Worm (Caenorhabditis elegans) whole organism, young adult: Measurements from ENCODE around the gene lsm-8.

ENCODE experiments used
- B0261.1 ChIP-seq: sonication (generic microtip); optimal IDR thresholded peaks from 2 replicates; lab custom pipeline; 2016; ENCODE audit warnings: mild to moderate bottlenecking, missing genetic modification characterization, moderate library complexity, missing compliant biosample characterization
- C06A6.2 ChIP-seq: fragments of 200-800 bp; sonication (Bioruptor generic); conservative IDR thresholded peaks from 2 replicates; pipeline ENCODE4 v1.3.6; 2022; ENCODE audit warnings: missing genetic modification characterization, missing compliant biosample characterization
- F10E7.11 ChIP-seq: sonication (generic microtip); optimal IDR thresholded peaks from 2 replicates; lab custom pipeline; 2017; ENCODE audit warnings: mild to moderate bottlenecking, missing genetic modification characterization, moderate library complexity, missing compliant biosample characterization
- F22D6.2 ChIP-seq: sonication (generic microtip); optimal IDR thresholded peaks from 2 replicates; lab custom pipeline; 2016; ENCODE audit warnings: mild to moderate bottlenecking, missing genetic modification characterization, missing compliant biosample characterization
- F23B12.7 ChIP-seq: sonication (generic microtip); optimal IDR thresholded peaks from 2 replicates; lab custom pipeline; 2017; ENCODE audit warnings: missing genetic modification characterization, mild to moderate bottlenecking, missing compliant biosample characterization, antibody characterized with exemption, moderate library complexity; ENCODE audit not compliant: insufficient read depth
- F37B4.10 ChIP-seq: fragments of 200-800 bp; sonication (Bioruptor generic); IDR thresholded peaks from 2 replicates; pipeline ENCODE4 v1.3.6; 2022; ENCODE audit warnings: missing genetic modification characterization, missing compliant biosample characterization
- F52B5.7 ChIP-seq: sonication (generic microtip); optimal IDR thresholded peaks from 2 replicates; lab custom pipeline; 2016; ENCODE audit warnings: mild to moderate bottlenecking, missing genetic modification characterization, missing compliant biosample characterization
- F57A8.1 ChIP-seq: fragments of 200-800 bp; sonication (Bioruptor generic); optimal IDR thresholded peaks from 2 replicates; lab custom pipeline; 2018; ENCODE audit warnings: mild to moderate bottlenecking, missing genetic modification characterization, moderate library complexity, missing compliant biosample characterization
- F57C9.4 ChIP-seq: sonication (generic microtip); optimal IDR thresholded peaks from 2 replicates; lab custom pipeline; 2017; ENCODE audit warnings: mild to moderate bottlenecking, missing genetic modification characterization, missing compliant biosample characterization
- T07F8.4 ChIP-seq: sonication (generic microtip); optimal IDR thresholded peaks from 2 replicates; lab custom pipeline; 2016; ENCODE audit warnings: mild to moderate bottlenecking, missing genetic modification characterization, moderate library complexity, missing compliant biosample characterization
- Y53F4B.3 ChIP-seq: fragments of 200-800 bp; sonication (Bioruptor generic); IDR thresholded peaks from 2 replicates; pipeline ENCODE4 v1.3.6; 2022; ENCODE audit warnings: missing genetic modification reagents, missing genetic modification characterization, missing compliant biosample characterization
- Y56A3A.18 ChIP-seq: fragments of 200-800 bp; sonication (Bioruptor generic); IDR thresholded peaks from 2 replicates; pipeline ENCODE4 v1.3.6; 2022; ENCODE audit warnings: missing genetic modification reagents, missing genetic modification characterization, missing compliant biosample characterization
- ZK185.1 ChIP-seq: sonication (generic microtip); optimal IDR thresholded peaks from 2 replicates; lab custom pipeline; 2016; ENCODE audit warnings: mild to moderate bottlenecking, missing genetic modification characterization, missing compliant biosample characterization; ENCODE audit not compliant: poor library complexity, severe bottlenecking
- ama-1 ChIP-seq, 3 experiments: fragments of 150-350 bp in 1 of 3; sonication (generic microtip) in 2 of 3; optimal IDR thresholded peaks; 2 replicates each; lab custom pipeline; 2014 to 2018; ENCODE audit warnings: missing biosample characterization in 2 of 3, missing genetic modification characterization in 2 of 3, missing genetic modification reagents in 2 of 3
- aptf-3 ChIP-seq: fragments of 200-800 bp; sonication (Bioruptor generic); IDR thresholded peaks from 2 replicates; pipeline ENCODE4 v1.3.6; 2022; ENCODE audit warnings: missing genetic modification characterization, missing compliant biosample characterization
- atf-7 ChIP-seq: sonication (generic microtip); optimal IDR thresholded peaks from 2 replicates; lab custom pipeline; 2017; ENCODE audit warnings: mild to moderate bottlenecking, missing genetic modification characterization, missing compliant biosample characterization
- attf-3 ChIP-seq: fragments of 200-800 bp; sonication (Bioruptor generic); conservative IDR thresholded peaks from 2 replicates; pipeline ENCODE4 v1.3.6; 2022; ENCODE audit warnings: missing genetic modification reagents, missing genetic modification characterization, missing compliant biosample characterization
- bed-2 ChIP-seq: fragments of 200-800 bp; sonication (Bioruptor generic); IDR thresholded peaks from 2 replicates; pipeline ENCODE4 v1.3.6; 2022; ENCODE audit warnings: missing genetic modification reagents, missing genetic modification characterization, missing compliant biosample characterization
- cebp-2 ChIP-seq: fragments of 200-800 bp; sonication (Bioruptor generic); IDR thresholded peaks from 2 replicates; pipeline ENCODE4 v1.3.6; 2022; ENCODE audit warnings: missing genetic modification characterization, missing compliant biosample characterization
- ceh-27 ChIP-seq: fragments of 200-800 bp; sonication (Bioruptor generic); optimal IDR thresholded peaks from 2 replicates; lab custom pipeline; 2018; ENCODE audit warnings: mild to moderate bottlenecking, missing genetic modification characterization, moderate library complexity, missing compliant biosample characterization
- ceh-91 ChIP-seq: fragments of 200-800 bp; sonication (Bioruptor generic); IDR thresholded peaks from 2 replicates; pipeline ENCODE4 v1.3.6; 2022; ENCODE audit warnings: missing genetic modification reagents, missing genetic modification characterization, missing compliant biosample characterization
- die-1 ChIP-seq: sonication (generic microtip); optimal IDR thresholded peaks from 2 replicates; lab custom pipeline; 2016; ENCODE audit warnings: missing genotype, mild to moderate bottlenecking, missing genetic modification characterization, missing compliant biosample characterization
- dpff-1 ChIP-seq: sonication (generic microtip); optimal IDR thresholded peaks from 2 replicates; lab custom pipeline; 2017; ENCODE audit warnings: mild to moderate bottlenecking, missing genetic modification characterization, missing compliant biosample characterization
- egl-18 ChIP-seq: fragments of 200-800 bp; sonication (Bioruptor generic); IDR thresholded peaks from 2 replicates; pipeline ENCODE4 v1.3.6; 2022; ENCODE audit warnings: missing genetic modification reagents, missing genetic modification characterization, missing compliant biosample characterization
- egl-44 ChIP-seq: fragments of 200-800 bp; sonication (Bioruptor generic); IDR thresholded peaks from 2 replicates; pipeline ENCODE4 v1.3.6; 2022; ENCODE audit warnings: missing genetic modification reagents, missing genetic modification characterization, missing compliant biosample characterization
- fkh-3 ChIP-seq: sonication (generic microtip); optimal IDR thresholded peaks from 2 replicates; lab custom pipeline; 2016; ENCODE audit warnings: mild to moderate bottlenecking, missing genetic modification characterization, missing compliant biosample characterization
- gei-17 ChIP-seq: fragments of 200-800 bp; sonication (Bioruptor generic); optimal IDR thresholded peaks from 2 replicates; lab custom pipeline; 2018; ENCODE audit warnings: mild to moderate bottlenecking, missing genetic modification characterization, missing compliant biosample characterization
- hrde-1 ChIP-seq: sonication (generic microtip); optimal IDR thresholded peaks from 2 replicates; lab custom pipeline; 2016; ENCODE audit warnings: missing genetic modification characterization, mild to moderate bottlenecking, missing compliant biosample characterization, moderate library complexity, missing genotype, missing genetic modification reagents, borderline replicate concordance
- let-526 ChIP-seq: fragments of 200-800 bp; sonication (Bioruptor generic); IDR thresholded peaks from 2 replicates; pipeline ENCODE4 v1.3.6; 2022; ENCODE audit warnings: missing genetic modification reagents, missing genetic modification characterization, missing compliant biosample characterization
- lin-26 ChIP-seq: fragments of 200-800 bp; sonication (Bioruptor generic); IDR thresholded peaks from 2 replicates; pipeline ENCODE4 v1.3.6; 2022; ENCODE audit warnings: missing genetic modification reagents, missing genetic modification characterization, missing compliant biosample characterization
- lin-35 ChIP-seq, 3 experiments: fragments of 150-350 bp in 2 of 3; sonication (generic microtip) in 1 of 3; optimal IDR thresholded peaks; 2 replicates each; lab custom pipeline; 2014 to 2018; ENCODE audit warnings: missing biosample characterization in 3 of 3, missing genetic modification characterization in 3 of 3, missing genetic modification reagents in 3 of 3
- lsl-1 ChIP-seq: fragments of 200-800 bp; sonication (Bioruptor generic); optimal IDR thresholded peaks from 2 replicates; lab custom pipeline; 2018; ENCODE audit warnings: mild to moderate bottlenecking, missing genetic modification characterization, moderate library complexity, missing compliant biosample characterization
- madf-6 ChIP-seq: fragments of 200-800 bp; sonication (Bioruptor generic); IDR thresholded peaks from 2 replicates; pipeline ENCODE4 v1.3.6; 2022; ENCODE audit warnings: missing genetic modification reagents, missing genetic modification characterization, missing compliant biosample characterization
- mcd-1 ChIP-seq: fragments of 200-800 bp; sonication (Bioruptor generic); IDR thresholded peaks from 2 replicates; pipeline ENCODE4 v1.3.6; 2022; ENCODE audit warnings: missing genetic modification reagents, missing genetic modification characterization, missing compliant biosample characterization
- mel-28 ChIP-seq: sonication (generic microtip); optimal IDR thresholded peaks from 2 replicates; lab custom pipeline; 2016; ENCODE audit warnings: borderline replicate concordance, mild to moderate bottlenecking, missing genetic modification characterization, missing compliant biosample characterization
- nfyb-1 ChIP-seq: fragments of 200-800 bp; sonication (Bioruptor generic); IDR thresholded peaks from 2 replicates; pipeline ENCODE4 v1.3.6; 2022; ENCODE audit warnings: missing genetic modification reagents, missing genetic modification characterization, missing compliant biosample characterization
- nhr-120 ChIP-seq: fragments of 200-800 bp; sonication (Bioruptor generic); IDR thresholded peaks from 2 replicates; pipeline ENCODE4 v1.3.6; 2022; ENCODE audit warnings: missing genetic modification characterization, missing compliant biosample characterization
- nhr-90 ChIP-seq: sonication (generic microtip); optimal IDR thresholded peaks from 2 replicates; lab custom pipeline; 2016; ENCODE audit warnings: missing genotype, mild to moderate bottlenecking, missing genetic modification characterization, missing compliant biosample characterization
- snpc-1.1 ChIP-seq: sonication (generic microtip); optimal IDR thresholded peaks from 2 replicates; lab custom pipeline; 2017; ENCODE audit warnings: missing genetic modification characterization, mild to moderate bottlenecking, missing compliant biosample characterization, antibody characterized with exemption, moderate library complexity, missing genotype, missing genetic modification reagents; ENCODE audit not compliant: insufficient read depth
- snpc-1.3 ChIP-seq: sonication (generic microtip); optimal IDR thresholded peaks from 2 replicates; lab custom pipeline; 2017; ENCODE audit warnings: missing genetic modification characterization, mild to moderate bottlenecking, missing compliant biosample characterization, antibody characterized with exemption, moderate library complexity, missing genotype, missing genetic modification reagents; ENCODE audit not compliant: insufficient read depth
- sptf-2 ChIP-seq: fragments of 200-800 bp; sonication (Bioruptor generic); optimal IDR thresholded peaks from 2 replicates; lab custom pipeline; 2018; ENCODE audit warnings: mild to moderate bottlenecking, missing genetic modification characterization, missing compliant biosample characterization
- zfh-2 ChIP-seq: fragments of 200-800 bp; sonication (Bioruptor generic); conservative IDR thresholded peaks from 2 replicates; pipeline ENCODE4 v1.3.6; 2022; ENCODE audit warnings: missing genetic modification reagents, missing genetic modification characterization, missing compliant biosample characterization
- zim-3 ChIP-seq: sonication (generic microtip); optimal IDR thresholded peaks from 2 replicates; lab custom pipeline; 2017; ENCODE audit warnings: mild to moderate bottlenecking, missing genetic modification characterization, moderate library complexity, missing compliant biosample characterization
- ztf-22 ChIP-seq: fragments of 200-800 bp; sonication (Bioruptor generic); optimal IDR thresholded peaks from 2 replicates; lab custom pipeline; 2018; ENCODE audit warnings: mild to moderate bottlenecking, missing genetic modification characterization, moderate library complexity, missing compliant biosample characterization
- ztf-25 ChIP-seq: fragments of 200-800 bp; sonication (Bioruptor generic); IDR thresholded peaks from 2 replicates; pipeline ENCODE4 v1.3.6; 2022; ENCODE audit warnings: missing genetic modification reagents, missing genetic modification characterization, missing compliant biosample characterization
- ztf-28 ChIP-seq: fragments of 200-800 bp; sonication (Bioruptor generic); IDR thresholded peaks from 2 replicates; pipeline ENCODE4 v1.3.6; 2022; ENCODE audit warnings: missing genetic modification reagents, missing genetic modification characterization, missing compliant biosample characterization

lsm-8 gene

ce11 chrIV:6323654-6324224, 2.6 kb upstream of the lsm-8 start, which contains the start of gene sqd-1 (continued):
- peak; percentile 72; the same call in 1 of the 2 replicates for TF ChIP-seq egl-18 (GFP tag; lab: Robert Waterston, UW)
- TF ChIP-seq atf-7 (tag; lab: Kevin White, UChicago), result peak; percentile 78
- peak; percentile 65; the same call in 1 of the 2 replicates for TF ChIP-seq cebp-2 (GFP tag; lab: Robert Waterston, UW)
- no peak for TF ChIP-seq T07F8.4 (tag; lab: Kevin White, UChicago)
- TF ChIP-seq B0261.1 (tag; lab: Kevin White, UChicago), result peak; percentile 16
- peak; percentile 81 for TF ChIP-seq F22D6.2 (tag; lab: Kevin White, UChicago)
- TF ChIP-seq ZK185.1 (tag; lab: Kevin White, UChicago), result peak; percentile 82
- TF ChIP-seq snpc-1.1, result peak; percentile 52
- TF ChIP-seq aptf-3 (GFP tag; lab: Robert Waterston, UW), result 0 out of 2 replicates have a peak, but pooled peaks have one; percentile 36
- TF ChIP-seq F10E7.11 (tag; lab: Kevin White, UChicago), result no peak
- TF ChIP-seq madf-6, result peak; percentile 86
- TF ChIP-seq dpff-1 (tag; lab: Kevin White, UChicago), result no peak
- 0 out of 2 replicates have a peak, but pooled peaks have one; percentile 71 for TF ChIP-seq F37B4.10
- peak; percentile 71; the same call in 1 of the 2 replicates for TF ChIP-seq lin-26 (GFP tag; lab: Robert Waterston, UW)
- peak; percentile 79 for TF ChIP-seq F57C9.4 (tag; lab: Kevin White, UChicago)
- no peak for TF ChIP-seq fkh-3
- TF ChIP-seq ceh-27 (GFP tag; lab: Kevin White, UChicago), result peak; percentile 96
- TF ChIP-seq zim-3, result peak; percentile 89
- TF ChIP-seq egl-44, result peak; percentile 86; the same call in 1 of the 2 replicates
- peak; percentile 75 for TF ChIP-seq attf-3 (GFP tag; lab: Robert Waterston, UW)
- TF ChIP-seq die-1 (tag; lab: Kevin White, UChicago), result peak; percentile 55
- peak; percentile 16 for TF ChIP-seq nhr-90 (tag; lab: Kevin White, UChicago)
- 0 out of 2 replicates have a peak, but pooled peaks have one; percentile 36 for TF ChIP-seq bed-2
- no peak for TF ChIP-seq sptf-2
- TF ChIP-seq F52B5.7, result peak; percentile 88
- peak; percentile 89 for TF ChIP-seq ceh-91 (GFP tag; lab: Robert Waterston, UW)
- TF ChIP-seq Y56A3A.18 (GFP tag; lab: Robert Waterston, UW), result peak; percentile 91
- TF ChIP-seq ztf-22 (GFP tag; lab: Kevin White, UChicago), result peak; percentile 55
- TF ChIP-seq ama-1 (optimal IDR thresholded peaks at IDR 0.05; lab: Kevin White, UChicago), result no peak
- no peak for TF ChIP-seq ama-1 (GFP tag; optimal IDR thresholded peaks at IDR 0.05; lab: Kevin White, UChicago)
- peak; percentile 64 for TF ChIP-seq snpc-1.3 (tag; lab: Kevin White, UChicago)
- no peak for TF ChIP-seq mel-28 (tag; lab: Kevin White, UChicago)
- peak; percentile 94 for TF ChIP-seq mcd-1 (GFP tag; lab: Robert Waterston, UW)
- TF ChIP-seq F57A8.1 (GFP tag; lab: Kevin White, UChicago), result no peak
- TF ChIP-seq F23B12.7 (tag; lab: Kevin White, UChicago), result peak; percentile 93
- TF ChIP-seq lin-35 (GFP tag; optimal IDR thresholded peaks at IDR 0.05; lab: Kevin White, UChicago), result peak in 2 of 3 experiments; percentile 67 to 89
- TF ChIP-seq hrde-1, result peak; percentile 88
- TF ChIP-seq nhr-120 (GFP tag; lab: Robert Waterston, UW), result no peak
- TF ChIP-seq let-526 (GFP tag; lab: Robert Waterston, UW), result peak; percentile 89
- TF ChIP-seq zfh-2, result peak; percentile 90
- peak; percentile 96 for TF ChIP-seq nfyb-1
- peak; percentile 75 for TF ChIP-seq gei-17
- peak; percentile 90 for TF ChIP-seq C06A6.2
- peak; percentile 60; the same call in 1 of the 2 replicates for TF ChIP-seq ztf-25 (GFP tag; lab: Robert Waterston, UW)
- peak; percentile 96 for TF ChIP-seq ztf-28 (GFP tag; lab: Robert Waterston, UW)
- peak; percentile 82 for TF ChIP-seq lsl-1 (GFP tag; lab: Kevin White, UChicago)
- TF ChIP-seq Y53F4B.3 (GFP tag; lab: Robert Waterston, UW), result peak; percentile 81
